Worm (Caenorhabditis elegans) whole organism, midembryonic: Measurements from ENCODE around the gene tsp-8.

Experiments used
- T22C8.4 ChIP-seq: fragments of 200-800 bp; sonication (Bioruptor generic); IDR thresholded peaks from 2 replicates; pipeline ENCODE4 v1.3.6; 2022; ENCODE audit warnings: missing genetic modification characterization, missing compliant biosample characterization
- cog-1 ChIP-seq: sonication (generic microtip); optimal IDR thresholded peaks from 2 replicates; lab custom pipeline; 2016; ENCODE audit warnings: missing genetic modification characterization, missing compliant biosample characterization
- flt-1 ChIP-seq: fragments of 200-800 bp; sonication (Bioruptor generic); IDR thresholded peaks from 2 replicates; pipeline ENCODE4 v1.3.6; 2022; ENCODE audit warnings: missing genetic modification characterization, missing compliant biosample characterization
- klf-2 ChIP-seq: fragments of 200-800 bp; sonication (Bioruptor generic); conservative IDR thresholded peaks from 2 replicates; pipeline ENCODE4 v1.3.6; 2022; ENCODE audit warnings: missing genetic modification reagents, missing genetic modification characterization, missing compliant biosample characterization
- med-1 ChIP-seq: sonication (generic microtip); optimal IDR thresholded peaks from 2 replicates; lab custom pipeline; 2017; ENCODE audit warnings: missing genetic modification characterization, mild to moderate bottlenecking, missing compliant biosample characterization, antibody characterized with exemption, missing genetic modification reagents; ENCODE audit not compliant: insufficient read depth
- tab-1 ChIP-seq: fragments of 200-800 bp; sonication (Bioruptor generic); IDR thresholded peaks from 2 replicates; pipeline ENCODE4 v1.3.6; 2022; ENCODE audit warnings: missing genetic modification characterization, missing compliant biosample characterization
- ztf-23 ChIP-seq: fragments of 200-800 bp; sonication (Bioruptor generic); IDR thresholded peaks from 2 replicates; pipeline ENCODE4 v1.3.6; 2022; ENCODE audit warnings: missing genetic modification reagents, missing genetic modification characterization, missing compliant biosample characterization
- ztf-29 ChIP-seq: fragments of 200-800 bp; sonication (Bioruptor generic); IDR thresholded peaks from 2 replicates; pipeline ENCODE4 v1.3.6; 2022; ENCODE audit warnings: missing genetic modification reagents, missing genetic modification characterization, missing compliant biosample characterization

DNA sequence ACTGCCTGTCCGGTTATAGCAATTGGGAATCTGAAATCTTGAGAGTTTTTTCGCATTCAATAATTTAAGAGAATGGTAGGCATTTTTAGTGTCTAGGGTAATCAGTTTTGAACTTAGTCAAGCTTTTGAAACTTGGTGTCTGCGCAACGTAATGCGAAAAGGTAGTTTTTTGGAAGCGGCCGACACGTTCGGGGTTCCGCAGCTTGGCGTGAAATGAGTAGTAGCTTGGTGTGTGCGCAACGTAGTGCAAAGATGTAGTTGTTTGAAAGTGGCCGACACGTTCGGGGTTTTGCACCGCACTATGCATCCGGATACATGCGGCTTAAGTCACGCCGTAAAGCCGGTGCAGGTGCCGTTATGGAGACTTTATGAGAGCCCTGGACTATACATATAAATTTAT lies 6.9 kb upstream of the tsp-8 start:
- TF ChIP-seq cog-1 (tag; lab: Kevin White, UChicago) (no peak), tab-1 (GFP tag; lab: Robert Waterston, UW) (no peak), T22C8.4 (no peak), ztf-23 (GFP tag; lab: Robert Waterston, UW) (no peak), klf-2 (GFP tag; lab: Robert Waterston, UW) (no peak), ztf-29 (GFP tag; lab: Robert Waterston, UW) (no peak), med-1 (no peak), flt-1 (no peak)
